Fruit fly (Drosophila melanogaster) whole organism, larva: ENCODE data around the gene orb2.

Source experiments
- noc ChIP-seq: fragments of 200-800 bp; sonication (Bioruptor generic); optimal IDR thresholded peaks from 3 replicates; lab custom pipeline; 2019; ENCODE audit warnings: missing biosample characterization, mild to moderate bottlenecking, missing genetic modification characterization, moderate library complexity

The orb2 gene

DNA sequence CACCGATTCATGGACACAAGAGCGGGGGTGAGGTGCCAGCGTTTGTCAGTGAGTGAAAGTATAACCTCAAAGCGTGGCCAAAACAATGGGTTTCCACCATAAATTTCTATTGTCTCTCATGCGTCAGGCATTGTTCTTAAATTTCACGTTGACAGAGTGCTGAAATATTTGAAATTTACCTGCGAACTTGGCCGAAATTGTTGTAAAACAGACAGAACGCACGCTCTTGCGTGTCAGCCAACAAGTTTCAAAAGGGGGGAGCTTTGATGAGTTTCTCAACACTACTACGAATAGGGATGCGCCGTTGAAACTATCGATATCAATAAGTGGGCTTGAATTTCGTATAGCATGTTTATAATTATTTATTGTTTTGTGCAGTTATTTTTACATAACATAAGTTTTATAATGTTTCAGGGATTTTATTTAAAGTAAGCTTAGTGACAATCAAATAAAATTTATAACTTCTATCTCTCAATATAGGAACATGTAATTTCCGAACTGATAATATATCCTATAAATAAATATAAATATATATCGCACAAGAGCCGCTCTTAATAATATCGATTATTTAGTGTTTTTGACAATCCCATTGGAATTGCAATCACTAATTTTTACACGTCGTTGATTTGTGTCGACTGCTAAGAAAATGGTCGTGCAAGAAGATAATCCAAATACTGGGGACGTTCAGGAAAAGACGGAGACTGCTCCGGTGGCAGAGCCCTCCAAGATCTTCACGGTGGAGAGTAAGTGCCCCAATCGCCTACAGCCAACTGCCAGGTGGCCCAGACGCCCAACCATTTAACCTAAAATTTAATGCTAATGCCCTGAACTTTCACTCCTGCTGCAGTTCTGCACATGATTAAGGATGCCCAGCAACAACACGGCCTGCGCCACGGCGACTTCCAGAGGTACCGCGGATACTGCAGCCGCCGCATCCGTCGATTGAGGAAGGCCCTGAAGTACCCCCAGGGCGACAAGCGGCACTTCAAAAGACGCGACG lies 20.5 kb upstream of the orb2 start, which contains the start of the genes pix and Srp68:
pix (minus strand) TSS at position 288 of the 1,000 bp plus-strand sequence.
Srp68 (plus strand) TSS at position 569 of the 1,000 bp plus-strand sequence.
- peak; percentile 76 for TF ChIP-seq noc (tag; lab: Kevin White, UChicago)

DNA sequence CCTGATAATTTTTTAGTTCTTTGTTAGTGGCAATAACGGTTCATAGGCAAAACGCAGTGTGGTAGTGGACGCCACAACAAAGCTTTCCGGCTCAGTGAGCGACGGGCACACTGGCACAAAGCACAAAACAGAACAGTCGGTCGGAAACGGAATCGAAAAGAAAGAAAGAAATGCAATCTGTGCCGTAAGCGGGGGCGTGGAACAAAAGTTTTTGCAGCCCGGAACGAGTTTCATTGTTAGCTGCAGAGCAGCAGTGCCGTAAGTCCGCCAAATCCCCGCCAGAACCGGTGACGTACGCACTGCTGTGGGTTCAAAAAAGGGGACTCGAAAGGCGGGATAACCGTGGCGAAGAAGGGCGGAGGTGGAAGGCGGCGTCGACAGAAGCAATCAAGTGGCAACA lies 14.2 kb upstream of the orb2 start, which contains the start of gene CG5026:
CG5026 (plus strand) TSS at position 92 of the 400 bp plus-strand sequence.
- no peak for TF ChIP-seq noc (tag; lab: Kevin White, UChicago)

DNA sequence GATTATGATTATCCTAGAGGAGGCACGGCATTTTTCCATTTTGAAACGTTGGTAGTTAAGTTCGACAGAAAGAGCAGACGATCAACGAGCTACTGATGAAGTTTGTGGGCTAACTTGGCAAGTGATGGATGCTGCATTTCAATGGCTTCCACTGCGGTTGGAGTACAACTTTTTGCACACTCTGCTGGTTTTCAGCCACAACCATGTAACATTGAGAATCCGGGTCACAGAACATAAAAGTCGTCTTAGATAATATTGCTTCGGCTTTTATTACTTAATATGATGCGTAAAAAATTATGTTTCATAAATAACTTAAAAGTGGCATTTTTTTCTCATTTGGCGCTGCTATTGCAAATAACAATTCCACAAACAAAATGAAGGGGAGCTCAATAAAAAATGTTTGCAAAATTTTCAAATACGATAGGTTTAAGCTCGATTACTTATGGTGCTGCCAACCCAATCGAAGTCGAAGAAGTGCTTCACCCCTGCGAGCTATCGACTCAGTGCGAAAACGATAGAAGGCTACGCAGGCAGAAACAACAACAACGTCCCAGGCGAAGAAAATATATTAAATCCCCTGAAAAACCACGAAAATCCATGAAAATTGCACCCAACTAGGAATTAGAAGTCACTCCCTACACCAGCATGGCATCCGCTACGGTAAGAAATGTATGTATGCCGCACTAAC lies 12.2 kb upstream of the orb2 start, which contains the start of the genes CG5653 and CG5021:
CG5653 (minus strand) TSS at position 51 of the 688 bp plus-strand sequence.
CG5021 (plus strand) TSS at position 506 of the 688 bp plus-strand sequence.
- TF ChIP-seq noc (tag; lab: Kevin White, UChicago) = no peak

DNA sequence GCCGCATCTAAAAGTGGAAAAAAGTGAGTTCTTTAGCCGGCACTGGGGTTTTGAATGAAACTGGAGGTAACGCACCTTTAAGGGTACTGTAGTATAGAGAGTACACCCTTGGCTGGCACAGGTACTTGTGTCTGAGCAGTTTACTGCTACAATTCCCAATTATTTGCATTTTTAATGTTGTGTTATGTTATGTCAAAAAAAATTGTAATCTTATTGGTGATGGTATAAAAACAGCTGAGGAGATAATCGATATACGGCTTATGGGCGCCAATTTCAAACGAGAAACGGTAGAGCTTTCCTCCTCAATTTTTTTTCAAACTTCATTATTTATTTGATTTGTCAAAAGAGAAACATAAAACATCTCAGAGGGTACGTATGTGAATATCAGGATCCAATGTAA lies 10.2 kb upstream of the orb2 start, which contains the start of gene ValRS-m:
ValRS-m (minus strand) TSS at position 312 of the 400 bp plus-strand sequence.
- TF ChIP-seq noc (tag; lab: Kevin White, UChicago) = no peak

DNA sequence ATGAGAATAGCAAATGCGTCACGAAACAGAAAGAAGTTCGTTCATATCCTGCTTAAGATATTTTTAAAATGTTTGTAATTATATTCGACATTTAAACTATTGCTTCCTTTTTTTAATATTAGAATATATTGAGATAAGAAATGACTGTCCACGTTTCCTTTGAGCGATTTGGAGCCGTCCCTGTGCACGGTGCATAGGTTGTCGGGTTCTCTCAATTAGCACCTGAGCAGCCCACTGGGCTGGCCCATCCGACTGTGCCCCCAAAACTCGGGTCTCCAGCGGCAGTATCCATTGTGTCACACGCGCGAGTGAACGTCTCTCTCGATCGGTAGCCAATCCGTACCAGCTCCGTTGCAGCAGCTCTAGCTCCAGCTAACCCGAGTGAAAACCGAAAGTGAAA lies 4.3 kb upstream of the orb2 start, which contains the start of gene CG13313:
CG13313 (plus strand) TSS at position 301 of the 400 bp plus-strand sequence.
- TF ChIP-seq noc (tag; lab: Kevin White, UChicago) = no peak

DNA sequence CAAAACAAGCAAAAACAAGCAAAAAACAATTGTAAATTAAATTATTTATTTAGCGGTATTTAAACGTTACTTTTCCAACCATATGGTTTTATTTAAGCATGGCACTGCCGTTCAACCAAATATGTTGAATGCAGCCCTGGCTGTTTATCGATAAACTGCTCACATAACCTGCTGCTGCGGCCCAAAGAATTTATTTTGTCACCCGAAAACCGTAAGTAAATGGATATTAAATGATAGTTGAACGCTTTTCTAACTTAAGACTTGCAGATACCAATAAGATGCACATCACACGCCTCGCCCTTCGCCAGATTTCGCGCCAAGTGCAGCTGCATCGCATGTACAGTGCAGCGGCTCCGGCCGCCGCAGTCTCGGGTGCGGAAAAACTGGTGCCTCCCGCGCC lies 2.4 kb upstream of the orb2 start, which contains the start of gene mRpL12:
mRpL12 (plus strand) TSS at position 123 of the 400 bp plus-strand sequence.
- no peak for TF ChIP-seq noc (tag; lab: Kevin White, UChicago)

DNA sequence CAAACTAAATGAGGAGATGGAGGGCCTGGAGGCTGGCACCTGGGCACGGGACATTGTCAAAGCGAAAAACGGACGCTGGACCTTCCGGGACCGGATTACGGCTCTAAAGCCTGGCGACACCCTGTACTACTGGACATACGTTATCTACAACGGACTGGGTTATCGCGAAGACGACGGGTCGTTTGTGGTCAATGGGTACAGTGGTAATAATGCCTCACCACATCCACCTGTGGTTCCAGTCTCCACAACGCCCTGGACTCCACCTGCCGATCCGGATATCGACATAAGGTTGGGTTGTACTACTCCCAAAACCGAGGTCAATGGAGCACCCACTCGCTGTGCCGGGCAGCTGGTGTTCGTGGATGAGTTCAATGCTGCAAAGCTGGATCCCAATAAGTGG lies 936 bp upstream of the orb2 start:
- TF ChIP-seq noc (tag; lab: Kevin White, UChicago) = no peak

DNA sequence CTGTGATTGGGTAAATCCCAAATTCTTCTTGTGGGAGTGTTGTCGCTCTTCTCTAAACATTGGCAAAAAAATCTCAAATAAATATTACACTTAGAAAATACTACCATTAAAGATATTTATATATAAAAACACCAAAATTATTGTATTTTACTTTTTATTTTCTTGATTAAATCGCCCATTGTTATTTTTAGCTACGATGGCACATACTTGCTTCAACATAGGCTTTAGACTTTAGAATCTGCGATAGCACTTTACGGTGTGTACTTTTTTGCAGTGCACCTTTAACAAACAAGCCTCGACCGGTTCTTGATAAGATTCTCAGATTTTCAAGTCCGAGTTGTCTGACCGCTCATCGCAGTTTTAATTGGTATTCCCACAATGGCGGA lies 378 bp upstream of the orb2 start, which contains the start of gene GNBP3:
GNBP3 (plus strand) TSS at position 374 of the 386 bp plus-strand sequence.
- peak; percentile 75 for TF ChIP-seq noc (tag; lab: Kevin White, UChicago)

DNA sequence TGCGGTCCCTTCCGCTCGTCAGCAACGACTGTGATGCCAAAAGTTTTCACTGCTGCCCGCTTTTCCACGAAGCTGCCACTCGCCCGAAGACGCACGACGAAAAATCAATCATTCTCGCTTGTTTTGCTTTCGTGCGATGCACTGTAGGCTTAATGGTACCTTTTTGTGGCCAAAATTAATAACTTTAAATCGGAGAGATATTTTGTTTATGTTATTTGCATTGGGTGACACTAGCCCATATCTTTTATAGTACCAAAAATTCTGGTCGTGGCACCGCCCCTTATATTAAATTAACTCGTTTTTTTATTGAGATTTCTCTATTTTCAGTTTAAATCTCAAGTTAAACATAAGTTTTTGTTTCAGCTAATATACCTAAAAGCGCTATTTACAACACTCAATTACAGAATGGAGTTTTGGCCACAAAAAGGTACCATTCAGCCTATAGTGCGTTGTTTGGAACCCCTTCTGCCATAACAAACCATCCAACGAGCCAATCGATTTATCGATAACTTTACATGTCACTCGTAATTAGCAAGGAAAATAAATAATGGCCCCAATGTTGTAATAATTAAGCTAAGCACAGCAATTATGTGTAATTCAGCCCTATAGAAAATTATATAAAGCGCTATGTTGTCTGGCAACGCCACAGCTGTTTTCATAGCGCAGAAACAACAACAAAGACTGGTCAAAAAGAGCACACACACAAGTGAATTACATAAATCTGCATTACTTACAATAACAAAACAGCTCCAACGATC lies 885 bp downstream of the orb2 start:
- TF ChIP-seq noc (tag; lab: Kevin White, UChicago) = peak; percentile 39

DNA sequence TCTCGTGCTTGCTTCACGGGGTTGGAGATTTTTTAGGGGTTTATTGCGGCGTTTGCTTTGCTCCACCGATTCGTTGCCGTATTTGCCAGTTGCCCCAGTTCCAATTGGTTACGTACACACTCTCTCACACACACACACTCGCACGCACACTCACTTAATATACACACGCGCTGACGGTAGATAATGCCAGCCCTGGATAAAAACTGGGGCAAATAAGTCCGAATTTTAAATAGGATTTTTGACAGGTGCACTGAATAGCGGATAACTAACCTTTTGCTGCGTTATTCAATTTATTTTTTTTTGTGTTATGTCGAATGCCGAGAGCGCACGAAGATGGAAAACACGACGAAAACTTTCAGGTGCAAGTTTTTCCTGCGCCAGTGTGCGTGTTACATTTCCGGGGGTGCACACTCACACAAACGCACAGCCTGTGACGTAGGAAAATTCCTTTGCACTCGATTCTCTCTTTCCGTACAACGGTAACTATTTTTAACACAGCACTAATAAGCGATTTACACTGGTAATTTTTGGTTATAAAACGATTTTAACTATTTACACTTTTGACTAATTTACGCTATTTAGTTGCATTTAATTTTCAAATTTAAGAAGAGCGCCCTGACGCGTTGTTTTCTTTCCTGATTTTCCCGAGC lies 1.6 kb downstream of the orb2 start:
- TF ChIP-seq noc (tag; lab: Kevin White, UChicago) = no peak

DNA sequence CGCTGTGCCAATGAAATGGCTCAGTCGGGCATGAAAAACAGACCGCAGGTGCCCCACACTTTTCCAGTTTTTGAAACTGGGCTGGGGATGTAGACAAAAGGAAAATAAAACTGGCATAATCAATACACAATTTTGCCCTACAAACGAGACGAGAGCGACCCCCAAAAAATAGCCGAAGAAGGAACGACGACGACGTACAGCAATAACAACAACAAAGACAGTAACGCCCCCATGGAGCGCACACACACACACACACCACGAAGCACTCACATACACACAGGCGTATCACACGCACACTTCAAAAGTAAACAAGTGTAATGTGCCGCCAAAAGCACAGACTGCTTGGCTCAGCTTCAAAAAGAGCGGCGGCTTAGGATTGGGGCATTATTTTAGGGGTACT lies 2.8 kb downstream of the orb2 start:
- no peak for TF ChIP-seq noc (tag; lab: Kevin White, UChicago)

DNA sequence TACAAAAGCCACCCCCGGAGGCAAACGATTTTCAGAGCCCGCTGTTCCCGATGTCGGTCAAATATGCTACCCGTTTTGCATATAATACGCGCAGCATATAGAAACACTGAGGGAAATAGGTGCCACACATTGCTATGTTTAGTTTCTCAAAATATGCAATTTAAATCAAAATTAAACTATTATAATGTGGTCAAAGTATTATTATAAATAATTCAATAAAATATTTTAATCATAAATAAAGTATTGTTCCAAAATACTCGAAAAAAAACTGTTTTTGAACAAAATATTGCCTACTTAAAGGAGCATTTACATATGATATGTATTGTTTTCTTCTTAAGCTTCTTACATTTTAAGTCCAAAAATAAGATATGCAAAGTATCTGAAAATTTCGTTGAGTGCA lies 3.3 kb downstream of the orb2 start:
- TF ChIP-seq noc (tag; lab: Kevin White, UChicago) = no peak

DNA sequence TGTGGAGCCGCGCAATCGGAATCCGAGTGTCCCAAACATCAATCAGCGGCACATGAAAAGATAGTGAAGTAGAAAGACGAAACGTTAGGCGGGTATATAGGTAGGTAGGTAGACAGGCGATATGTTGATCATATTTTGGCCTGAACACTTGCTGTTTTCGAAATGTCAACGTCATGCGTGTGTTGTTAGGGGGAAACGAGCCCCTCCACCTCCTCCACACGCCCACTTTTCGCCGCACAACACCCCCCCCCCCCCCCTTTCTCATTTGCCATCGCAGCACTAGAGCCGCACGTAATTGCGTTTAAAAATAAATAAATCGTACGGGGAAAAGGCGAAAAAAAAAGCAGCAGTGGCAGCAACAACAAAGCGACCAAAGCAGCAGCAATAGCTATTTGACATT lies 4.4 kb downstream of the orb2 start:
- no peak for TF ChIP-seq noc (tag; lab: Kevin White, UChicago)

DNA sequence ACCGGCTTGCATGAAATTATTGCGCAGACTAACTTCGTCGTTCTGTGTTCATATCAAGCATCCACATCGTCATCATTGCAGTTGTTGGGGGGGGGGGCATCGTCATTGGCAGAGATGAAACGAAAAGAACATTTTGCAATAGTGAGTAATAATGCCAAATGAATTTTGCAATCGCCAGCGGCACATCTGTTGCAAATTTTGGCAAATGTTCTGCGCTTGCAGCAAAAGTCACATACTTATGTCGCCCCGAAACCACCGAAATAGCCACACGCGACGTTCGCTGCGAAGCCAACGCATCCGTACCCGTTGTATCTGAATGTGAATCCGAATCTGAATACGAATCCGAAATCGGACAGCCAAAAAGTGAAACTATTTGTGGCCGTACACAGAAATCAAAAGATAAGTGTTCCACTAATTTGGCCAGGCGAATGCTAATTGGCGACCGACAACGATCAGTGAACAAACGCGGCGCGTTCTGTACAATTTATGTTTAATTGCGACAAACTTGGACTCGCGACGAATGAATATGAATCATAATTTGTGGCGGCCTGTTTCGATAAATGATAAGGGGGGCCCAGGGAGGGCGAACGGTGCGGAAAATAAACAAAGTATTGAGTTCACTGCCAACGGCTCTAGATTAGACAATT lies 6.3 kb downstream of the orb2 start:
- TF ChIP-seq noc (tag; lab: Kevin White, UChicago) = no peak
